Fruit fly (Drosophila melanogaster) whole organism, embryonic: Measurements from ENCODE around the gene Hf.

Source experiments
- ATbp ChIP-seq: fragments of 200-800 bp; sonication (Bioruptor generic); optimal IDR thresholded peaks from 2 replicates; lab custom pipeline; 2017; ENCODE audit warnings: missing biosample characterization, mild to moderate bottlenecking, missing genetic modification characterization, missing genetic modification reagents
- Blimp-1 ChIP-seq: fragments of 200-800 bp; sonication (Bioruptor generic); optimal IDR thresholded peaks from 3 replicates; lab custom pipeline; 2018; ENCODE audit warnings: missing biosample characterization, missing genetic modification characterization, mild to moderate bottlenecking, moderate library complexity, missing genetic modification reagents
- CG10209 ChIP-seq: fragments of 200-800 bp; sonication (Bioruptor generic); optimal IDR thresholded peaks from 3 replicates; lab custom pipeline; 2017; ENCODE audit warnings: missing biosample characterization, mild to moderate bottlenecking, missing genetic modification characterization, missing genetic modification reagents
- CG10543 ChIP-seq: fragments of 200-800 bp; sonication (Bioruptor generic); optimal IDR thresholded peaks from 3 replicates; lab custom pipeline; 2017; ENCODE audit warnings: missing biosample characterization, mild to moderate bottlenecking, missing genetic modification characterization, moderate library complexity
- CG11085 ChIP-seq: fragments of 200-800 bp; sonication (Bioruptor generic); IDR thresholded peaks from 2 replicates; pipeline ENCODE4 v1.3.6; 2022; ENCODE audit warnings: missing biosample characterization, missing genetic modification characterization
- CG12104 ChIP-seq: fragments of 200-800 bp; sonication (Bioruptor generic); optimal IDR thresholded peaks from 3 replicates; lab custom pipeline; 2016; ENCODE audit warnings: missing biosample characterization, missing genetic modification characterization
- CG13424 ChIP-seq: fragments of 200-800 bp; sonication (Bioruptor generic); optimal IDR thresholded peaks from 2 replicates; lab custom pipeline; 2019; ENCODE audit warnings: missing biosample characterization, mild to moderate bottlenecking, missing genetic modification characterization, moderate library complexity
- CG1603 ChIP-seq: fragments of 200-800 bp; sonication (Bioruptor generic); optimal IDR thresholded peaks from 2 replicates; lab custom pipeline; 2019; ENCODE audit warnings: missing biosample characterization, mild to moderate bottlenecking, missing genetic modification characterization, moderate library complexity
- CG2889 ChIP-seq: fragments of 200-800 bp; sonication (Bioruptor generic); IDR thresholded peaks from 3 replicates; pipeline ENCODE4 v1.3.6; 2022; ENCODE audit warnings: missing biosample characterization, missing genetic modification characterization
- CG31388 ChIP-seq: fragments of 200-800 bp; sonication (Bioruptor generic); optimal IDR thresholded peaks from 2 replicates; lab custom pipeline; 2016; ENCODE audit warnings: missing biosample characterization, missing genetic modification characterization
- CG5245 ChIP-seq: fragments of 200-800 bp; sonication (Bioruptor generic); optimal IDR thresholded peaks from 3 replicates; lab custom pipeline; 2016; ENCODE audit warnings: missing biosample characterization, missing genetic modification characterization
- CG9727 ChIP-seq: fragments of 200-800 bp; sonication (Bioruptor generic); optimal IDR thresholded peaks from 3 replicates; lab custom pipeline; 2017; ENCODE audit warnings: missing biosample characterization, mild to moderate bottlenecking, missing genetic modification characterization
- CHES-1-like ChIP-seq: fragments of 200-800 bp; sonication (Bioruptor generic); optimal IDR thresholded peaks from 2 replicates; lab custom pipeline; 2016; ENCODE audit warnings: missing biosample characterization, missing genetic modification characterization
- D19A ChIP-seq: fragments of 200-800 bp; optimal IDR thresholded peaks from 3 replicates; lab custom pipeline; 2019; ENCODE audit warnings: missing biosample characterization, mild to moderate bottlenecking, missing genetic modification characterization, moderate library complexity
- Dip2 ChIP-seq: fragments of 200-800 bp; sonication (Bioruptor generic); IDR thresholded peaks from 2 replicates; pipeline ENCODE4 v1.3.6; 2022; ENCODE audit warnings: missing biosample characterization, missing genetic modification characterization
- Drgx ChIP-seq: fragments of 200-800 bp; sonication (Bioruptor generic); IDR thresholded peaks from 2 replicates; pipeline ENCODE4 v1.3.6; 2022; ENCODE audit warnings: missing biosample characterization, missing genetic modification characterization
- Hr39 ChIP-seq: fragments of >200 bp; optimal IDR thresholded peaks from 2 replicates; lab custom pipeline; 2017
- Hr78 ChIP-seq, 2 experiments: fragments of 200-800 bp in 1 of 2; fragments of >200 bp in 1 of 2; sonication (Bioruptor generic) in 1 of 2; optimal IDR thresholded peaks; 2 replicates each; lab custom pipeline; 2017 to 2019; ENCODE audit warnings: missing biosample characterization in 2 of 2, missing genetic modification characterization in 2 of 2, mild to moderate bottlenecking in 1 of 2, moderate library complexity in 1 of 2
- Jarid2 ChIP-seq: fragments of 200-800 bp; sonication (Bioruptor generic); optimal IDR thresholded peaks from 3 replicates; lab custom pipeline; 2017; ENCODE audit warnings: mild to moderate bottlenecking, missing biosample characterization, missing genetic modification reagents, missing genetic modification characterization
- Mes4 ChIP-seq: fragments of 200-800 bp; sonication (Bioruptor generic); optimal IDR thresholded peaks from 2 replicates; lab custom pipeline; 2016; ENCODE audit warnings: missing biosample characterization, missing genetic modification characterization
- Myb ChIP-seq: fragments of 200-800 bp; sonication (Bioruptor generic); optimal IDR thresholded peaks from 2 replicates; lab custom pipeline; 2016; ENCODE audit warnings: missing biosample characterization, missing genetic modification characterization
- Neu2 ChIP-seq: fragments of 200-800 bp; sonication (Bioruptor generic); optimal IDR thresholded peaks from 3 replicates; lab custom pipeline; 2016; ENCODE audit warnings: missing biosample characterization, missing genetic modification characterization, borderline replicate concordance
- Oaz ChIP-seq: fragments of 200-800 bp; sonication (Bioruptor generic); IDR thresholded peaks from 2 replicates; pipeline ENCODE4 v1.3.6; 2022; ENCODE audit warnings: missing biosample characterization, missing genetic modification characterization
- Optix ChIP-seq: fragments of 200-800 bp; sonication (Bioruptor generic); IDR thresholded peaks from 3 replicates; pipeline ENCODE4 v1.3.6; 2022; ENCODE audit warnings: missing biosample characterization, missing genetic modification characterization
- PHDP ChIP-seq: fragments of 200-800 bp; sonication (Bioruptor generic); optimal IDR thresholded peaks from 3 replicates; lab custom pipeline; 2018; ENCODE audit warnings: missing biosample characterization, mild to moderate bottlenecking, missing genetic modification characterization, moderate library complexity
- Scr ChIP-seq: fragments of 200-800 bp; sonication (Bioruptor generic); IDR thresholded peaks from 2 replicates; pipeline ENCODE4 v1.3.6; 2022; ENCODE audit warnings: missing biosample characterization, missing genetic modification characterization; ENCODE audit not compliant: partially characterized antibody
- Usf ChIP-seq: fragments of 200-800 bp; sonication (Bioruptor generic); optimal IDR thresholded peaks from 2 replicates; lab custom pipeline; 2017; ENCODE audit warnings: missing genotype, missing biosample characterization, missing genetic modification characterization
- Xbp1 ChIP-seq: fragments of 200-800 bp; sonication (Bioruptor generic); optimal IDR thresholded peaks from 3 replicates; lab custom pipeline; 2016; ENCODE audit warnings: missing biosample characterization, mild to moderate bottlenecking, missing genetic modification characterization
- bbx ChIP-seq: fragments of 200-800 bp; sonication (Bioruptor generic); IDR thresholded peaks from 2 replicates; pipeline ENCODE4 v1.3.6; 2022; ENCODE audit warnings: missing biosample characterization, missing genetic modification characterization; ENCODE audit not compliant: partially characterized antibody
- cas ChIP-seq: fragments of 200-800 bp; sonication (Bioruptor generic); IDR thresholded peaks from 2 replicates; pipeline ENCODE4 v1.3.6; 2022; ENCODE audit warnings: missing biosample characterization, missing genetic modification characterization
- dmrt11E ChIP-seq: fragments of 200-800 bp; sonication (Bioruptor generic); optimal IDR thresholded peaks from 3 replicates; lab custom pipeline; 2018; ENCODE audit warnings: missing biosample characterization, mild to moderate bottlenecking, missing genetic modification characterization, moderate library complexity
- gem ChIP-seq: fragments of 200-800 bp; sonication (Bioruptor generic); optimal IDR thresholded peaks from 2 replicates; lab custom pipeline; 2019; ENCODE audit warnings: missing biosample characterization, mild to moderate bottlenecking, missing genetic modification characterization, moderate library complexity
- gfzf ChIP-seq: fragments of 200-800 bp; sonication (Bioruptor generic); optimal IDR thresholded peaks from 2 replicates; lab custom pipeline; 2016; ENCODE audit warnings: missing biosample characterization, mild to moderate bottlenecking, missing genetic modification characterization, moderate library complexity
- grn ChIP-seq: fragments of 200-800 bp; sonication (Bioruptor generic); optimal IDR thresholded peaks from 3 replicates; lab custom pipeline; 2017; ENCODE audit warnings: missing biosample characterization, missing genetic modification characterization
- hkb ChIP-seq, 2 experiments: fragments of 200-800 bp in 1 of 2; fragments of >200 bp in 1 of 2; sonication (Bioruptor generic) in 1 of 2; IDR thresholded peaks in 1 of 2; optimal IDR thresholded peaks in 1 of 2; 2 replicates each; pipeline versions ENCODE4 v1.3.6 to Lab custom; 2017 to 2022; ENCODE audit warnings: missing biosample characterization in 1 of 2, missing genetic modification characterization in 1 of 2
- jumu ChIP-seq: fragments of 200-800 bp; sonication (Bioruptor generic); optimal IDR thresholded peaks from 3 replicates; lab custom pipeline; 2016; ENCODE audit warnings: missing biosample characterization, missing genetic modification characterization
- kni ChIP-seq: fragments of 200-800 bp; sonication (Bioruptor generic); optimal IDR thresholded peaks from 3 replicates; lab custom pipeline; 2017; ENCODE audit warnings: mild to moderate bottlenecking, missing biosample characterization, missing genetic modification reagents, missing genetic modification characterization
- mam ChIP-seq: fragments of 200-800 bp; sonication (Bioruptor generic); optimal IDR thresholded peaks from 3 replicates; lab custom pipeline; 2016; ENCODE audit warnings: missing biosample characterization, missing genetic modification characterization
- mirr ChIP-seq: fragments of 200-800 bp; sonication (Bioruptor generic); optimal IDR thresholded peaks from 3 replicates; lab custom pipeline; 2018; ENCODE audit warnings: missing biosample characterization, mild to moderate bottlenecking, missing genetic modification characterization
- otp ChIP-seq: fragments of 200-800 bp; sonication (Bioruptor generic); IDR thresholded peaks from 3 replicates; pipeline ENCODE4, ENCODE4 v1.3.6; 2022; ENCODE audit warnings: missing biosample characterization, missing genetic modification characterization
- pita ChIP-seq: fragments of 200-800 bp; sonication (Bioruptor generic); optimal IDR thresholded peaks from 2 replicates; lab custom pipeline; 2017; ENCODE audit warnings: missing biosample characterization, mild to moderate bottlenecking, missing genetic modification characterization
- rib ChIP-seq: fragments of 200-800 bp; sonication (Bioruptor generic); IDR thresholded peaks from 2 replicates; pipeline ENCODE4 v1.3.6; 2022; ENCODE audit warnings: missing biosample characterization, missing genetic modification characterization
- row ChIP-seq: fragments of 200-800 bp; sonication (Bioruptor generic); IDR thresholded peaks from 3 replicates; pipeline ENCODE4 v1.3.6; 2022; ENCODE audit warnings: missing biosample characterization, missing genetic modification characterization
- run ChIP-seq: fragments of 200-800 bp; sonication (Bioruptor generic); optimal IDR thresholded peaks from 3 replicates; lab custom pipeline; 2018; ENCODE audit warnings: missing biosample characterization, mild to moderate bottlenecking, missing genetic modification characterization
- sens ChIP-seq: fragments of 200-800 bp; sonication (Bioruptor generic); peaks from one replicate; lab custom pipeline; 2016; ENCODE audit warnings: missing biosample characterization, missing genetic modification characterization
- stc ChIP-seq: fragments of 200-800 bp; sonication (Bioruptor generic); IDR thresholded peaks from 2 replicates; pipeline ENCODE4 v1.3.6; 2022; ENCODE audit warnings: missing biosample characterization, missing genetic modification characterization
- tap ChIP-seq: fragments of 200-800 bp; optimal IDR thresholded peaks from 3 replicates; lab custom pipeline; 2019; ENCODE audit warnings: missing biosample characterization, mild to moderate bottlenecking, missing genetic modification characterization, moderate library complexity
- usp ChIP-seq: fragments of >200 bp; optimal IDR thresholded peaks from 2 replicates; lab custom pipeline; 2017; ENCODE audit warnings: missing biosample characterization, missing genetic modification characterization
- zfh2 ChIP-seq: fragments of 200-800 bp; sonication (Bioruptor generic); optimal IDR thresholded peaks from 2 replicates; lab custom pipeline; 2016; ENCODE audit warnings: missing biosample characterization, missing genetic modification characterization

Hf gene

dm6 chr2L:19951543-19952163, 15.8 kb downstream of the Hf start (continued):
- TF ChIP-seq PHDP (tag; lab: Kevin White, UChicago), result no peak
- no peak for TF ChIP-seq stc (GFP tag; lab: Robert Waterston, UW)
- TF ChIP-seq hkb (optimal IDR thresholded peaks at IDR 0.05; lab: Kevin White, UChicago), result no peak
- TF ChIP-seq hkb (GFP tag; IDR thresholded peaks at IDR 0.05; lab: Robert Waterston, UW), result no peak
- TF ChIP-seq Scr (GFP tag; lab: Robert Waterston, UW), result no peak
- no peak for TF ChIP-seq CG10543 (GFP tag; lab: Kevin White, UChicago)
- TF ChIP-seq kni, result no peak
- no peak for TF ChIP-seq D19A (tag; lab: Kevin White, UChicago)
- TF ChIP-seq mirr (GFP tag; lab: Kevin White, UChicago), result no peak
- TF ChIP-seq Oaz (GFP tag; lab: Robert Waterston, UW), result no peak
- TF ChIP-seq Hr78 (GFP tag; optimal IDR thresholded peaks at IDR 0.05; lab: Kevin White, UChicago), result peak in 1 of 2 experiments; percentile 93
- TF ChIP-seq CG12104 (GFP tag; lab: Kevin White, UChicago), result no peak
- TF ChIP-seq mam (GFP tag; lab: Kevin White, UChicago), result no peak
- TF ChIP-seq Optix, result no peak
- TF ChIP-seq, all 482 proteins: peak for 12

dm6 chr2L:19949600-19949999, 17.9 kb downstream of the Hf start:
- TF ChIP-seq gem (tag; lab: Kevin White, UChicago), result peak; percentile 31
- no peak for TF ChIP-seq pita (GFP tag; lab: Kevin White, UChicago)
- peak; percentile 31 for TF ChIP-seq CG9727
- no peak for TF ChIP-seq rib
- no peak for TF ChIP-seq CG2889 (GFP tag; lab: Robert Waterston, UW)
- no peak for TF ChIP-seq tap (tag; lab: Kevin White, UChicago)
- TF ChIP-seq Hr78 (GFP tag; optimal IDR thresholded peaks at IDR 0.05; lab: Kevin White, UChicago), result no peak
- no peak for TF ChIP-seq Hr39
- TF ChIP-seq Usf (GFP tag; lab: Kevin White, UChicago), result no peak
- TF ChIP-seq Neu2 (GFP tag; lab: Kevin White, UChicago), result no peak
- no peak for TF ChIP-seq CG5245 (GFP tag; lab: Kevin White, UChicago)
- TF ChIP-seq Mes4 (GFP tag; lab: Kevin White, UChicago), result peak; percentile 3
- TF ChIP-seq Dip2, result no peak
- peak; percentile 13 for TF ChIP-seq dmrt11E (tag; lab: Kevin White, UChicago)
- peak; percentile 48 for TF ChIP-seq ATbp
- no peak for TF ChIP-seq CG12104 (GFP tag; lab: Kevin White, UChicago)
- TF ChIP-seq sens (GFP tag; lab: Kevin White, UChicago), result peak; percentile 87
- TF ChIP-seq Myb (GFP tag; lab: Kevin White, UChicago), result no peak
- no peak for TF ChIP-seq CG13424
- TF ChIP-seq Blimp-1 (GFP tag; lab: Kevin White, UChicago), result peak; percentile 2
- no peak for TF ChIP-seq zfh2 (GFP tag; lab: Kevin White, UChicago)
- TF ChIP-seq CG10209 (GFP tag; lab: Kevin White, UChicago), result peak; percentile 25
- TF ChIP-seq CG11085 (GFP tag; lab: Robert Waterston, UW), result no peak
- no peak for TF ChIP-seq usp (GFP tag; lab: Kevin White, UChicago)
- TF ChIP-seq Drgx (GFP tag; lab: Robert Waterston, UW), result no peak
- no peak for TF ChIP-seq cas (GFP tag; lab: Robert Waterston, UW)
- TF ChIP-seq Jarid2 (GFP tag; lab: Kevin White, UChicago), result no peak
- no peak for TF ChIP-seq CG31388 (GFP tag; lab: Kevin White, UChicago)
- no peak for TF ChIP-seq run (tag; lab: Kevin White, UChicago)
- no peak for TF ChIP-seq row (GFP tag; lab: Robert Waterston, UW)
- TF ChIP-seq bbx, result no peak
- TF ChIP-seq jumu (GFP tag; lab: Kevin White, UChicago), result no peak
- TF ChIP-seq CG1603, result peak; percentile 34
- TF ChIP-seq otp (GFP tag; lab: Robert Waterston, UW), result no peak
- TF ChIP-seq CHES-1-like (GFP tag; lab: Kevin White, UChicago), result no peak
- TF ChIP-seq gfzf (GFP tag; lab: Kevin White, UChicago), result no peak
- peak; percentile 51 for TF ChIP-seq grn (GFP tag; lab: Kevin White, UChicago)
- no peak for TF ChIP-seq Xbp1
